Worm (Caenorhabditis elegans) whole organism, L4/young adult: ENCODE measurements around the gene Y57A10C.1.
"Not testable (repeated sequence)": the region's sequence is repeated elsewhere in the genome, so short reads cannot be mapped to it uniquely, and the experiment has no call there.

ENCODE experiments used
- W03F9.2 ChIP-seq: fragments of 150-350 bp; optimal IDR thresholded peaks from 2 replicates; lab custom pipeline; 2014; ENCODE audit warnings: missing biosample characterization, missing genetic modification characterization
- dao-5 ChIP-seq: sonication (generic microtip); optimal IDR thresholded peaks from 2 replicates; lab custom pipeline; 2016; ENCODE audit warnings: missing genotype, missing genetic modification characterization, moderate library complexity, missing compliant biosample characterization
- him-1 ChIP-seq: sonication (generic microtip); optimal IDR thresholded peaks from 2 replicates; lab custom pipeline; 2016; ENCODE audit warnings: missing genotype, missing genetic modification reagents, missing genetic modification characterization, missing compliant biosample characterization

The Y57A10C.1 gene

ce11 chrII:12412417-12412816 is at the start of gene Y57A10C.1:
Y57A10C.1 (minus strand) TSS chrII:12412517.
- TF ChIP-seq W03F9.2 (tag; lab: Kevin White, UChicago), result no peak
- TF ChIP-seq dao-5 (tag; lab: Kevin White, UChicago), result no peak
- TF ChIP-seq him-1 (tag; lab: Kevin White, UChicago), result no peak

DNA sequence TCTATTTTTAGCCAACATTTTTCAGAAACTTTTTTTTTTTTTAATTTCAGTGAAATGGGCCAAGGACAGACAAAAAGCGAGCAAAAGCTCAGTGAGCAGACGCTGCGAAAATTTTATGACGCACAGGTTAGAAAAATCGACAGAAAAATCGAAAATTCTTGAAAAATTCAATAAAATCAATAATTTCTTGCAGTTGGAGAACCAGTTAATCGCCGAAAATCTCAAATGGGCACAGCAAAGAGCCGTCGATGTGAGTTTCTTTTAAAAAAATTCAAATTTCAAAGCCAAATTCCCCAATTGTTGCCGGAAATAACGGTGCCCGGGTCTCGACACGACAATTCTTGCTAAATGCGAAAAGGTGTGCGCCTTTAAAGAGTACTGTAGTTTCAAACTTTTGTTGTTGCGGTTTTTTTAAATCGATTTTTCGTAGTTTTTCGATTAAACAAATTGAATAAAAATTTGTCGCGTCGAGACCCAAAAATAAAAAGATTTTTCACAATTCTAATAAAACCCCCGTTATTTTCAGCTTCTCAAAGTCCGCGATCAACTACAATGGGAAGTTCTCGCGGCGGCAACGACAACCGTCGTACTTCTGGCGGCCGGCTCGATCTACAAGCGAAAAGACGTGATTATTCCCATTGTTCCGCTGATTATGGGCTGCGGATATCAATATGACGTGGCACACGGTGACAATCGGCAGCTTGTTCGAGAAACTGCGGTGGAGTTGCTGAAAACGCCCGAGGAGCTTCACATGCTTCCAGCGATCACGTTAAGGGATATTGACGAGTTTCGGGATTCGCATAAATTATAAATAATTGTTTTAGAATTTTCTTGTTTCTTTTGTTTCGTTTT is 48.5 kb upstream of the Y57A10C.1 start, which contains the start of gene tag-280:
Gene tag-280 (plus strand): TSS at position 51 of the 852 bp plus-strand sequence.
- TF ChIP-seq dao-5 (tag; lab: Kevin White, UChicago) (no peak), W03F9.2 (tag; lab: Kevin White, UChicago) (no peak), him-1 (tag; lab: Kevin White, UChicago) (no peak)

- TF ChIP-seq W03F9.2 (tag; lab: Kevin White, UChicago) (peak; percentile 72), him-1 (tag; lab: Kevin White, UChicago) (no peak)
Measured at ce11 chrII:12459422-12459821, 47.1 kb upstream of the Y57A10C.1 start, which contains the start of gene tag-281. tag-281 (plus strand) TSS chrII:12459761.

ce11 chrII:12457275-12457674 is 45.0 kb upstream of the Y57A10C.1 start, which contains the start of gene sre-38:
sre-38 (plus strand) TSS chrII:12457575.
- TF ChIP-seq him-1 (tag; lab: Kevin White, UChicago), result no peak
- no peak for TF ChIP-seq dao-5 (tag; lab: Kevin White, UChicago)
- TF ChIP-seq W03F9.2 (tag; lab: Kevin White, UChicago), result no peak

DNA sequence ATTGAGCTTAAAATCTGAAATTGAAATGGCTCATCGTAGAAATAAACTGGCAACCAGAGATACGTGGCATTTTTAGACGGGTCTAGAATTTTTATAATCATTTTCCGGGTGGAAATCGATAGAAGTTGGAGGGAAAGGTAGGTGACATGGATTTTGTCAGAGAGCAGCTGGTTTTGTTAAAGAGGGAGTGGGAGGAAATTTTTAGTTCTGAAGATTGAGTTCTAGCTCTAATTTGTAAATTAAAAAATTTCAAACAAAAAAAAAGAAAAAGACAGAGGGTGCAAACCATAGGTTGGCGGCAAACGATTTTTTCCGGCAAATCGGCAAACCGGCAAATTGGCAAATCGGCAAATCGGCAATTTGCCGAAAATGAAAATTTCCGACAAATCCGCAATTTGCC is 44.3 kb upstream of the Y57A10C.1 start, which contains the start of gene sre-32:
Gene sre-32 (minus strand): TSS at position 101 of the 400 bp plus-strand sequence.
- TF ChIP-seq dao-5 (tag; lab: Kevin White, UChicago) (no peak), him-1 (tag; lab: Kevin White, UChicago) (no peak), W03F9.2 (tag; lab: Kevin White, UChicago) (no peak)

ce11 chrII:12452754-12453352 is 40.5 kb upstream of the Y57A10C.1 start, which contains the start of the genes sre-35 and sre-33:
sre-35 (minus strand) TSS chrII:12452854.
sre-33 (plus strand) TSS chrII:12453302.
- TF ChIP-seq dao-5 (tag; lab: Kevin White, UChicago), result no peak
- no peak for TF ChIP-seq him-1 (tag; lab: Kevin White, UChicago)
- no peak for TF ChIP-seq W03F9.2 (tag; lab: Kevin White, UChicago)

DNA sequence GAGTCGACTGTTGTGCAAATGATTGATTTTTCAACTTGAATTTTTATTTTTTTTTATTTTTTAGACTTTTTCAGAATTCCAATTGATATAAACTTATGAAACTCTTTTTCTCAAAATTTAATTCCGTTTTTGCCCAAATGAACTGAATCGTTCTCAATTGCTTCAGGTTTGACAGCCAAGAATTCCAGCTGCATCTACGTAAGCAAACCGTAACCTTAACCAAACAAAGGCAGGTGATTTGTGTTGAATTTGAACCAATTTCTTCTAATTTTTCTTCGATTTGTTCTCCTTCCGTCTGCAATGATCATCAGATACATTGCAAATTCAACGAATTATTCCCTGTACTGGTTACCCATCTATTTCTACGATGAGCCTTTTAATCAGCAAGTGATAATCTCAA is 37.5 kb upstream of the Y57A10C.1 start, which contains the start of gene sre-34:
Gene sre-34 (plus strand): TSS at position 301 of the 400 bp plus-strand sequence.
- TF ChIP-seq him-1 (tag; lab: Kevin White, UChicago) (no peak), W03F9.2 (tag; lab: Kevin White, UChicago) (no peak), dao-5 (tag; lab: Kevin White, UChicago) (no peak)

DNA sequence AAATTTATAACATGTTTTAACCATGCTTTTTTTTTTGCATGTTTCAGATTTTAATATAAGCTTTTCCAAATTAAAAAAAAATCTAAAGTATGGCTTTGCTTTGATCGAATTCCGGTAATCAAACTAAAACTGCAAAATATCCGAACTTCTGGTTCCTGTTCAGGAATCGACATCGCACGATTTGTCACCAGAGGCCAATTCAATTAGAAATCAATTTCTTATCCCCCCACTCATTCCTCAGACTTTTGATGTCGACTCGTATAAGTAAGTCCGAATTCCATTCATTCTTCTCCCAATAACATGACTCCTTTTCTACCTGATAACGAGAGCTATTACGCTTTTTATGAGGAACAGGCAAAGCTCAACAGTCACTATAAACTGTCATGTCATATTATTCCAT is 35.9 kb upstream of the Y57A10C.1 start, which contains the start of gene srh-27:
Gene srh-27 (plus strand): TSS at position 301 of the 400 bp plus-strand sequence.
- TF ChIP-seq him-1 (tag; lab: Kevin White, UChicago) (no peak), W03F9.2 (tag; lab: Kevin White, UChicago) (no peak), dao-5 (tag; lab: Kevin White, UChicago) (no peak)

ce11 chrII:12444679-12445376 is 32.5 kb upstream of the Y57A10C.1 start, which contains the start of the genes W05H5.1 and pitr-6:
W05H5.1 (minus strand) TSS chrII:12444779.
pitr-6 (plus strand) TSS chrII:12445326.
- TF ChIP-seq W03F9.2 (tag; lab: Kevin White, UChicago) (no peak), dao-5 (tag; lab: Kevin White, UChicago) (no peak), him-1 (tag; lab: Kevin White, UChicago) (no peak)

ce11 chrII:12441164-12441563 is 28.8 kb upstream of the Y57A10C.1 start, which contains the start of gene Y57A10C.10:
Y57A10C.10 (minus strand) TSS chrII:12441264.
- TF ChIP-seq W03F9.2, dao-5, him-1 (tag; lab: Kevin White, UChicago): not testable (repeated sequence)

ce11 chrII:12438441-12438840 is 26.1 kb upstream of the Y57A10C.1 start, which contains the start of gene Y57A10C.9:
Y57A10C.9 (minus strand) TSS chrII:12438541.
- TF ChIP-seq dao-5 (tag; lab: Kevin White, UChicago) (no peak), W03F9.2 (tag; lab: Kevin White, UChicago) (no peak), him-1 (tag; lab: Kevin White, UChicago) (no peak)

DNA sequence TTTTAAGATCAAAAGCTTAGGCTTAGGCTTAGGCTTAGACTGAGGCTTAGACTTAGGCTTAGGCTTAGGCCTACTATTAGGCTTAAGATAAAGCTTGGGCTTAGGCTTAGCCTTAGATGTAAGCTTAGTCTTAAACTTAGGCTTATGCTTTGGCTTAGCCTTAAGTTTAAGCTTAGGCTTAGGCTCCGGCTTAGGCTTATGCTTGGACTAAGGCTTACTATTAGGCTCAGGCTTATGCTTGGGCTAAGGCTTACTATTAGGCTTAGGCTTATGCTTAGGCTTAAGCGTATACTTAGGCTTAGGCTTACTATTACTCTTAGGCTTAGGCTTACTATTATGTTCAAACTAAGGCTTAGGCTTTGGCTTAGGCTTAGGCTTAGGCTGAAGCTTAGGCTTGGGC is 24.4 kb upstream of the Y57A10C.1 start:
- TF ChIP-seq dao-5 (tag; lab: Kevin White, UChicago) (no peak), him-1 (tag; lab: Kevin White, UChicago) (no peak), W03F9.2 (tag; lab: Kevin White, UChicago) (no peak)
